Fruit fly (Drosophila melanogaster): ENCODE data around the gene CG14879.
A peak's percentile ranks its signal among the peaks of the same experiment; 100 is the strongest.

The CG14879 gene

dm6 chr3R:16356215-16356862 is 7.3 kb upstream of the CG14879 start:
- TF ChIP-seq Bteb2 (GFP tag; optimal IDR thresholded peaks at IDR 0.05) (no peak), CG4730 (GFP tag; IDR thresholded peaks at IDR 0.05) (no peak), CG17568 (GFP tag; optimal IDR thresholded peaks at IDR 0.05) (no peak), sens (GFP tag) (peak; percentile 17), Atf-2 (GFP tag; optimal IDR thresholded peaks at IDR 0.05) (no peak), run (tag; optimal IDR thresholded peaks at IDR 0.05) (peak; percentile 46), abd-A (tag; optimal IDR thresholded peaks at IDR 0.05) (peak; percentile 66), CG12769 (tag; optimal IDR thresholded peaks at IDR 0.05) (peak; percentile 62), al (GFP tag; IDR thresholded peaks at IDR 0.05) (no peak), CG2199 (GFP tag; IDR thresholded peaks at IDR 0.05) (0 out of 3 replicates have a peak, but pooled peaks have one; percentile 22), CG31224 (GFP tag; IDR thresholded peaks at IDR 0.05) (peak; percentile 95; the same call in 1 of the 2 replicates), Med (GFP tag) (peak; percentile 35), Vsx1 (GFP tag; optimal IDR thresholded peaks at IDR 0.05) (peak; percentile 32), vvl (GFP tag; IDR thresholded peaks at IDR 0.05) (peak; percentile 92), Blimp-1 (GFP tag; optimal IDR thresholded peaks at IDR 0.05) (peak; percentile 45), grn (GFP tag; optimal IDR thresholded peaks at IDR 0.05) (peak; percentile 11), tio (GFP tag; optimal IDR thresholded peaks at IDR 0.05) (no peak), z (GFP tag; IDR thresholded peaks at IDR 0.05) (0 out of 3 replicates have a peak, but pooled peaks have one; percentile 37), MTF-1 (GFP tag; optimal IDR thresholded peaks at IDR 0.05; ENCODE audit: borderline replicate concordance) (no peak), oc (tag; optimal IDR thresholded peaks at IDR 0.05) (peak; percentile 24), chinmo (GFP tag; IDR thresholded peaks at IDR 0.05; ENCODE audit: partially characterized antibody) (0 out of 4 replicates have a peak, but pooled peaks have one; percentile 51), kni (GFP tag; optimal IDR thresholded peaks at IDR 0.05) (peak; percentile 9)

dm6 chr3R:16355393-16355943 is 6.4 kb upstream of the CG14879 start:
- TF ChIP-seq bsh (GFP tag; optimal IDR thresholded peaks at IDR 0.05) (no peak), amos (GFP tag; IDR thresholded peaks at IDR 0.05; ENCODE audit: partially characterized antibody) (no peak), tap (tag; optimal IDR thresholded peaks at IDR 0.05) (no peak), jumu (GFP tag; optimal IDR thresholded peaks at IDR 0.05) (peak; percentile 33), CG7372 (GFP tag; IDR thresholded peaks at IDR 0.05) (no peak; the same call in 1 of the 2 replicates), CG13624 (GFP tag; optimal IDR thresholded peaks at IDR 0.05) (peak; percentile 74), CG34376 (GFP tag; optimal IDR thresholded peaks at IDR 0.05) (peak; percentile 90), Mrtf (GFP tag; IDR thresholded peaks at IDR 0.05) (no peak; the same call in 2 of the 3 replicates), chn (GFP tag; optimal IDR thresholded peaks at IDR 0.05) (no peak), jing (GFP tag; optimal IDR thresholded peaks at IDR 0.05) (no peak), Blimp-1 (GFP tag; optimal IDR thresholded peaks at IDR 0.05) (no peak), NFAT (GFP tag; IDR thresholded peaks at IDR 0.05) (peak; percentile 89; the same call in 1 of the 2 replicates), CG10654 (GFP tag; optimal IDR thresholded peaks at IDR 0.05) (no peak), bcd (GFP tag; optimal IDR thresholded peaks at IDR 0.05) (no peak), CG9727 (GFP tag; optimal IDR thresholded peaks at IDR 0.05) (no peak), run (tag; optimal IDR thresholded peaks at IDR 0.05) (no peak), sug (tag; optimal IDR thresholded peaks at IDR 0.05) (peak; percentile 47), slou (GFP tag; optimal IDR thresholded peaks at IDR 0.05) (no peak), MESR4 (GFP tag; optimal IDR thresholded peaks at IDR 0.05) (no peak), Max (GFP tag; optimal IDR thresholded peaks at IDR 0.05) (no peak), CG12391 (tag; optimal IDR thresholded peaks at IDR 0.05) (no peak), stc (GFP tag; IDR thresholded peaks at IDR 0.05) (no peak), Pdp1 (GFP tag; optimal IDR thresholded peaks at IDR 0.05) (peak in 1 of 2 experiments; percentile 35), Aef1 (GFP tag; IDR thresholded peaks at IDR 0.05) (peak; percentile 42; the same call in 1 of the 3 replicates), lov (optimal IDR thresholded peaks at IDR 0.05) (no peak), lov (GFP tag; IDR thresholded peaks at IDR 0.05) (0 out of 3 replicates have a peak, but pooled peaks have one; percentile 17), Ravus (GFP tag; IDR thresholded peaks at IDR 0.05) (no peak), NfI (GFP tag; optimal IDR thresholded peaks at IDR 0.05) (peak; percentile 71), row (GFP tag; IDR thresholded peaks at IDR 0.05) (peak; percentile 56)
